Fruit fly (Drosophila melanogaster): ENCODE measurements around the gene Sf3a2.

Sf3a2 gene

dm6 chr3L:12799431-12800147, 14.2 kb downstream of the Sf3a2 start:
- no peak for TF ChIP-seq cic (GFP tag; optimal IDR thresholded peaks at IDR 0.05)

- TF ChIP-seq CG1620 (GFP tag; optimal IDR thresholded peaks at IDR 0.05), result no peak
- TF ChIP-seq CG11617 (GFP tag; optimal IDR thresholded peaks at IDR 0.05), result peak; percentile 68
- TF ChIP-seq cnc (optimal IDR thresholded peaks at IDR 0.05), result no peak
- peak; percentile 72 for TF ChIP-seq CG12768 (GFP tag; optimal IDR thresholded peaks at IDR 0.05)
- no peak for TF ChIP-seq bab1 (GFP tag; optimal IDR thresholded peaks at IDR 0.05)
- peak; percentile 92 for TF ChIP-seq cic (GFP tag; optimal IDR thresholded peaks at IDR 0.05)
- TF ChIP-seq toe (GFP tag; optimal IDR thresholded peaks at IDR 0.05), result peak; percentile 26
- TF ChIP-seq Hr96 (GFP tag; optimal IDR thresholded peaks at IDR 0.05), result peak; percentile 33
- TF ChIP-seq CG5204 (GFP tag; optimal IDR thresholded peaks at IDR 0.05), result peak; percentile 71
- peak; percentile 29 for TF ChIP-seq CG7045 (GFP tag; optimal IDR thresholded peaks at IDR 0.05)
- TF ChIP-seq CG7101 (tag; optimal IDR thresholded peaks at IDR 0.05), result peak; percentile 70
- TF ChIP-seq pad (GFP tag; optimal IDR thresholded peaks at IDR 0.05), result peak; percentile 53
- peak; percentile 15 for TF ChIP-seq tj (GFP tag; optimal IDR thresholded peaks at IDR 0.05)
- TF ChIP-seq CG33017 (tag; optimal IDR thresholded peaks at IDR 0.05), result peak; percentile 60
- peak; percentile 55 for TF ChIP-seq Mnt (GFP tag; optimal IDR thresholded peaks at IDR 0.05)
- TF ChIP-seq CG14711 (tag; optimal IDR thresholded peaks at IDR 0.05), result no peak
- peak; percentile 56 for TF ChIP-seq Crg-1 (GFP tag; optimal IDR thresholded peaks at IDR 0.05)
- TF ChIP-seq kay (GFP tag; ENCODE audit: borderline replicate concordance), result peak; percentile 63
- TF ChIP-seq ovo (GFP tag; optimal IDR thresholded peaks at IDR 0.05), result peak; percentile 46
- TF ChIP-seq Clk (GFP tag; optimal IDR thresholded peaks at IDR 0.05), result peak; percentile 37
Measured at dm6 chr3L:12798795-12799311, 15.0 kb downstream of the Sf3a2 start.

DNA sequence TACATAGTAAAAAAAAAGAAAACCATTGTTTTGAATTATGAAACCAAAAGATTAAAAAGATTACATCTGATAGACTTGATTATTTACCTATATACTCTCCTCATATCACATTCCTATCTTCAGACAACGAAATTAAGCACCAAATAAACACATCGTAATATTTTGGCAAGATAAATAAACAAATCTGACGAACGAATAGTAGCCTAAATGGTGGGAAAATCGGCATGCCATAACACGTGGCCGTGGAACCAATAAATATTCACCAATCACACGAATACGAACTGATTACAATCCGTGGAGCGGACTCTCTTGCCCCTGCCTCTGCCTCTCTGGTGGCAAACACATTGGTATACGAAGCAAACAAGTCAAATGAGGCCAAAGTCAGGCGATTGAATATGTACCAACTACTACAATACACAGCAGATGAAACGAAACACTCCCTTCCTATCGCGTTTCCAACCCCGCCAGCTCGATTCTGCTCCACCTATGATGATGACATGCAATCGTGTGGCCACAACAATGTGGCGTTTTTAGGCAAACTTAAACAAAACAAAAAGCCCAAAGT, 17.7 kb downstream of the Sf3a2 start:
- TF ChIP-seq CG5204 (GFP tag; optimal IDR thresholded peaks at IDR 0.05) (no peak), Mnt (GFP tag; optimal IDR thresholded peaks at IDR 0.05) (peak; percentile 40), cic (GFP tag; optimal IDR thresholded peaks at IDR 0.05) (peak; percentile 44)

dm6 chr3L:12794532-12794931, 19.3 kb downstream of the Sf3a2 start:
- TF ChIP-seq kay (GFP tag; ENCODE audit: borderline replicate concordance) (no peak), pad (GFP tag; optimal IDR thresholded peaks at IDR 0.05) (peak; percentile 9), Mnt (GFP tag; optimal IDR thresholded peaks at IDR 0.05) (no peak), CG33017 (tag; optimal IDR thresholded peaks at IDR 0.05) (no peak), bab1 (GFP tag; optimal IDR thresholded peaks at IDR 0.05) (peak; percentile 51), Hr96 (GFP tag; optimal IDR thresholded peaks at IDR 0.05) (no peak), CG12768 (GFP tag; optimal IDR thresholded peaks at IDR 0.05) (no peak), Crg-1 (GFP tag; optimal IDR thresholded peaks at IDR 0.05) (no peak), cic (GFP tag; optimal IDR thresholded peaks at IDR 0.05) (peak; percentile 44)

- TF ChIP-seq tj (GFP tag; optimal IDR thresholded peaks at IDR 0.05) (peak; percentile 10), Mnt (GFP tag; optimal IDR thresholded peaks at IDR 0.05) (no peak), CG12768 (GFP tag; optimal IDR thresholded peaks at IDR 0.05) (no peak), ovo (GFP tag; optimal IDR thresholded peaks at IDR 0.05) (no peak), CG7045 (GFP tag; optimal IDR thresholded peaks at IDR 0.05) (no peak), cic (GFP tag; optimal IDR thresholded peaks at IDR 0.05) (no peak), toe (GFP tag; optimal IDR thresholded peaks at IDR 0.05) (no peak), Crg-1 (GFP tag; optimal IDR thresholded peaks at IDR 0.05) (no peak), kay (GFP tag; ENCODE audit: borderline replicate concordance) (peak; percentile 71), bab1 (GFP tag; optimal IDR thresholded peaks at IDR 0.05) (no peak), cnc (optimal IDR thresholded peaks at IDR 0.05) (no peak), Clk (GFP tag; optimal IDR thresholded peaks at IDR 0.05) (no peak), Hr96 (GFP tag; optimal IDR thresholded peaks at IDR 0.05) (no peak), pad (GFP tag; optimal IDR thresholded peaks at IDR 0.05) (no peak), CG14711 (tag; optimal IDR thresholded peaks at IDR 0.05) (peak; percentile 40), CG11617 (GFP tag; optimal IDR thresholded peaks at IDR 0.05) (no peak), CG1620 (GFP tag; optimal IDR thresholded peaks at IDR 0.05) (no peak), CG7101 (tag; optimal IDR thresholded peaks at IDR 0.05) (peak; percentile 32), CG5204 (GFP tag; optimal IDR thresholded peaks at IDR 0.05) (no peak), CG33017 (tag; optimal IDR thresholded peaks at IDR 0.05) (peak; percentile 40)
Measured at dm6 chr3L:12792933-12793448, 20.8 kb downstream of the Sf3a2 start.

dm6 chr3L:12791679-12792229, 22.1 kb downstream of the Sf3a2 start:
- no peak for TF ChIP-seq pad (GFP tag; optimal IDR thresholded peaks at IDR 0.05)
- no peak for TF ChIP-seq CG14711 (tag; optimal IDR thresholded peaks at IDR 0.05)
- no peak for TF ChIP-seq CG1620 (GFP tag; optimal IDR thresholded peaks at IDR 0.05)
- TF ChIP-seq bab1 (GFP tag; optimal IDR thresholded peaks at IDR 0.05), result no peak
- no peak for TF ChIP-seq kay (GFP tag; ENCODE audit: borderline replicate concordance)
- TF ChIP-seq CG7045 (GFP tag; optimal IDR thresholded peaks at IDR 0.05), result no peak
- TF ChIP-seq ovo (GFP tag; optimal IDR thresholded peaks at IDR 0.05), result no peak
- no peak for TF ChIP-seq CG7101 (tag; optimal IDR thresholded peaks at IDR 0.05)

Data from whole organism, adult.